Worm (Caenorhabditis elegans) whole organism, L1 larva: Measurements from ENCODE around the gene egl-2.
A peak's percentile ranks its signal among the peaks of the same experiment; 100 is the strongest.

Experiments
- C34B4.2 ChIP-seq: sonication (generic microtip); optimal IDR thresholded peaks from 2 replicates; lab custom pipeline; 2017; ENCODE audit warnings: mild to moderate bottlenecking, missing genetic modification characterization, missing compliant biosample characterization
- aly-2 ChIP-seq: fragments of 150-350 bp; optimal IDR thresholded peaks from 2 replicates; lab custom pipeline; 2014; ENCODE audit warnings: missing biosample characterization, missing genetic modification characterization
- nhr-90 ChIP-seq: sonication (generic microtip); optimal IDR thresholded peaks from 2 replicates; lab custom pipeline; 2016; ENCODE audit warnings: mild to moderate bottlenecking, missing genetic modification characterization, missing compliant biosample characterization; ENCODE audit not compliant: poor library complexity
- snu-23 ChIP-seq: sonication (generic microtip); optimal IDR thresholded peaks from 2 replicates; lab custom pipeline; 2016; ENCODE audit warnings: missing genetic modification characterization, missing compliant biosample characterization
- tbx-2 ChIP-seq: sonication (generic microtip); optimal IDR thresholded peaks from 2 replicates; lab custom pipeline; 2016; ENCODE audit warnings: missing genetic modification characterization, missing compliant biosample characterization

- no peak for TF ChIP-seq C34B4.2 (tag; lab: Kevin White, UChicago)
- no peak for TF ChIP-seq aly-2 (tag; lab: Kevin White, UChicago)
- peak; percentile 63 for TF ChIP-seq snu-23 (GFP tag; lab: Kevin White, UChicago)
- TF ChIP-seq tbx-2 (tag; lab: Kevin White, UChicago) = peak; percentile 31
- peak; percentile 23 for TF ChIP-seq nhr-90 (tag; lab: Kevin White, UChicago)
These were observed 35.0 kb downstream of the egl-2 start, which contains the start of the genes rab-1 and C39F7.5 for ce11 chrV:1263939-1264823.
